Fruit fly (Drosophila melanogaster) whole organism, wandering third instar larva: ENCODE measurements around the gene CG17404.

Experiments
- Abd-B ChIP-seq: fragments of >200 bp; optimal IDR thresholded peaks from 2 replicates; lab custom pipeline; 2017; ENCODE audit warnings: missing biosample characterization, missing genetic modification characterization
- CG32264 ChIP-seq: fragments of 200-800 bp; sonication (Bioruptor generic); optimal IDR thresholded peaks from 2 replicates; lab custom pipeline; 2016; ENCODE audit warnings: missing biosample characterization, missing genetic modification characterization
- Dfd ChIP-seq: fragments of >200 bp; optimal IDR thresholded peaks from 2 replicates; lab custom pipeline; 2017; ENCODE audit warnings: missing biosample characterization, missing genetic modification characterization
- Dif ChIP-seq: fragments of 200-275, 200-300 bp; sonication (Bioruptor generic); optimal IDR thresholded peaks from 2 replicates; lab custom pipeline; 2018; ENCODE audit warnings: missing biosample characterization, missing genetic modification characterization; ENCODE audit not compliant: partially characterized antibody
- GATAd ChIP-seq: sonication (Bioruptor generic); optimal IDR thresholded peaks from 2 replicates; lab custom pipeline; 2016; ENCODE audit warnings: missing biosample characterization, missing genetic modification characterization
- HLH106 ChIP-seq: fragments of 200-800 bp; optimal IDR thresholded peaks from 3 replicates; lab custom pipeline; 2019; ENCODE audit warnings: missing biosample characterization, mild to moderate bottlenecking, missing genetic modification characterization, moderate library complexity
- Hnf4 ChIP-seq: fragments of 200-800 bp; sonication (Bioruptor generic); optimal IDR thresholded peaks from 2 replicates; lab custom pipeline; 2016; ENCODE audit warnings: missing biosample characterization, mild to moderate bottlenecking, missing genetic modification characterization
- Hr78 ChIP-seq: fragments of >200 bp; optimal IDR thresholded peaks from 2 replicates; lab custom pipeline; 2017; ENCODE audit warnings: missing biosample characterization, missing genetic modification characterization
- Hr83 ChIP-seq: fragments of 200-300 bp; sonication (Bioruptor generic); optimal IDR thresholded peaks from 2 replicates; lab custom pipeline; 2016; ENCODE audit warnings: missing biosample characterization, mild to moderate bottlenecking, missing genetic modification characterization, moderate library complexity; ENCODE audit not compliant: poor library complexity, severe bottlenecking
- Jra ChIP-seq: sonication (Bioruptor generic); optimal IDR thresholded peaks from 2 replicates; lab custom pipeline; 2016; ENCODE audit warnings: missing biosample characterization, missing genetic modification characterization
- Mio ChIP-seq: sonication (Bioruptor generic); optimal IDR thresholded peaks from 2 replicates; lab custom pipeline; 2016; ENCODE audit warnings: missing biosample characterization, missing genetic modification characterization
- Myc ChIP-seq: fragments of >200 bp; optimal IDR thresholded peaks from 2 replicates; lab custom pipeline; 2017
- N ChIP-seq: fragments of >200 bp; optimal IDR thresholded peaks from 2 replicates; lab custom pipeline; 2018; ENCODE audit warnings: missing biosample characterization, missing external identifiers, missing genetic modification characterization
- OdsH ChIP-seq: fragments of 200-800 bp; sonication (Bioruptor generic); optimal IDR thresholded peaks from 2 replicates; lab custom pipeline; 2016; ENCODE audit warnings: missing biosample characterization, mild to moderate bottlenecking, missing genetic modification characterization
- Rel ChIP-seq, 2 experiments: fragments of 200-800 bp; sonication (Bioruptor generic) in 1 of 2; optimal IDR thresholded peaks; 2 replicates in 1 of 2; 3 replicates in 1 of 2; lab custom pipeline; 2016 to 2019; ENCODE audit warnings: mild to moderate bottlenecking in 2 of 2, missing biosample characterization in 2 of 2, missing genetic modification characterization in 2 of 2, moderate library complexity in 1 of 2
- Sp1 ChIP-seq: fragments of 200-800 bp; sonication (Bioruptor generic); optimal IDR thresholded peaks from 3 replicates; lab custom pipeline; 2019; ENCODE audit warnings: missing biosample characterization, mild to moderate bottlenecking, missing genetic modification characterization, moderate library complexity
- Vsx2 ChIP-seq: fragments of 200-300, 225-300 bp; sonication (Bioruptor generic); optimal IDR thresholded peaks from 2 replicates; lab custom pipeline; 2018; ENCODE audit warnings: missing biosample characterization, missing genetic modification characterization; ENCODE audit not compliant: partially characterized antibody
- brk ChIP-seq: fragments of 200-800 bp; sonication (Bioruptor generic); optimal IDR thresholded peaks from 2 replicates; lab custom pipeline; 2016; ENCODE audit warnings: missing biosample characterization, mild to moderate bottlenecking, missing genetic modification characterization
- dl ChIP-seq, 2 experiments: fragments of 175-275, 200-275 bp in 1 of 2; fragments of 200-275 bp in 1 of 2; sonication (Bioruptor generic); optimal IDR thresholded peaks; lab custom pipeline; 2018; ENCODE audit warnings: mild to moderate bottlenecking in 2 of 2, missing biosample characterization in 2 of 2, missing genetic modification characterization in 2 of 2, moderate library complexity in 2 of 2; ENCODE audit not compliant: partially characterized antibody in 2 of 2, insufficient read depth in 1 of 2
- dmrt93B ChIP-seq: fragments of 200-800 bp; sonication (Bioruptor generic); optimal IDR thresholded peaks from 2 replicates; lab custom pipeline; 2018; ENCODE audit warnings: missing biosample characterization, mild to moderate bottlenecking, missing genetic modification characterization
- ey ChIP-seq: fragments of 200-800 bp; sonication (Bioruptor generic); optimal IDR thresholded peaks from 2 replicates; lab custom pipeline; 2016; ENCODE audit warnings: missing biosample characterization, missing genetic modification characterization
- foxo ChIP-seq, 2 experiments: fragments of 200-800 bp; sonication (Bioruptor generic); optimal IDR thresholded peaks; 2 replicates in 1 of 2; 3 replicates in 1 of 2; lab custom pipeline; 2016 to 2017; ENCODE audit warnings: missing biosample characterization in 2 of 2, missing genetic modification characterization in 2 of 2
- fru ChIP-seq: fragments of 200-800 bp; sonication (Bioruptor generic); optimal IDR thresholded peaks from 3 replicates; lab custom pipeline; 2016; ENCODE audit warnings: missing biosample characterization, mild to moderate bottlenecking, missing genetic modification characterization
- h ChIP-seq: fragments of 200-800 bp; sonication (Bioruptor generic); optimal IDR thresholded peaks from 3 replicates; lab custom pipeline; 2016; ENCODE audit warnings: missing biosample characterization, mild to moderate bottlenecking, missing genetic modification characterization
- psq ChIP-seq: fragments of 200-800 bp; sonication (Bioruptor generic); optimal IDR thresholded peaks from 3 replicates; lab custom pipeline; 2017; ENCODE audit warnings: missing biosample characterization, mild to moderate bottlenecking, missing genetic modification characterization, moderate library complexity
- tai ChIP-seq: sonication (Bioruptor generic); optimal IDR thresholded peaks from 2 replicates; lab custom pipeline; 2016; ENCODE audit warnings: missing biosample characterization, missing genetic modification characterization
- woc ChIP-seq: sonication (Bioruptor generic); optimal IDR thresholded peaks from 2 replicates; lab custom pipeline; 2016; ENCODE audit warnings: missing biosample characterization, mild to moderate bottlenecking, missing genetic modification characterization

The CG17404 gene

DNA sequence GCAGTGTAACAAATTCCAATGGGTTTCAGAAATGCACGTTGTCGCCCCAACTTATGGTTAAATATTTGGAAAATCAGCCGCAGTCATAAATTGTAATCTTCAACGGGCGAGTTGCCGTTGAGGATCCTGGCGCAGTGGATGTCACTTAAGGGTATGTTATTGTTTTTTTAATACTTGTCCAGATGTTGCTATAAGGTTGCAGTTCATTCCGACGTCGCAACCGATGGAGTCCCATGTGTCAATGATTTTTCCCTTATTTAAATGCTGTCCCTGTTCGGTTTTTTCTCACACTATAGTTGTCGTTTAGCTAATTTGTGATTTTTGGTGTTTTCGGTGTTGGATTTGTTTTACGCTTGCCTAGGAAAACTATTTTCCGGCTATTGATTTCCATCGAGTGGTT is 26.7 kb upstream of the CG17404 start:
- no peak for TF ChIP-seq tai (GFP tag; lab: Kevin White, UChicago)
- no peak for TF ChIP-seq woc (GFP tag; lab: Kevin White, UChicago)
- no peak for TF ChIP-seq OdsH
- no peak for TF ChIP-seq dmrt93B (GFP tag; lab: Kevin White, UChicago)
- TF ChIP-seq CG32264: no peak
- no peak for TF ChIP-seq N (GFP tag; lab: Kevin White, UChicago)
- no peak for TF ChIP-seq Hr83 (GFP tag; lab: Kevin White, UChicago)
- TF ChIP-seq Dif (GFP tag; lab: Kevin White, UChicago): no peak
- TF ChIP-seq, all 38 proteins: peak for 0

DNA sequence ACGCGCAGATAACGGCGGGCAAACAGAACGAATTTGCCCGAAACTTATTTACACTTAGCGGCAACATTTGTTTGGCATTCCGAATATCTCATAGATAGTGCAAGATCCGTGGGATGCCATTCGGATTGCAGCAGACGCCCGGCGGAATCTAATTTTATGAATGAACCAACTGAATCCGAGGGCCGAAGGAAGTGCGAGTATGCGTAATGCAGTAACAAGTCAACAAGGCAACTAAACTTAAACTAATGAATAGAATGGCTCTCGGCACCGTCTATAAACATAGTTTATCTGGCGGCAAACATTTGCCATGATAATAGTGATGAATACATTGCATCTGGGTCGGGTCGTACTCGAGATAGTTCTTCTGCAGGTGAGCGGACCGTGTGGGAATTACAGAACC is 25.4 kb upstream of the CG17404 start:
- TF ChIP-seq brk (GFP tag; lab: Kevin White, UChicago): no peak
- no peak for TF ChIP-seq Mio
- TF ChIP-seq GATAd (GFP tag; lab: Kevin White, UChicago): no peak
- TF ChIP-seq ey (GFP tag; lab: Kevin White, UChicago): no peak
- no peak for TF ChIP-seq Sp1 (GFP tag; lab: Kevin White, UChicago)
- no peak for TF ChIP-seq Dif (GFP tag; lab: Kevin White, UChicago)
- TF ChIP-seq OdsH: no peak
- TF ChIP-seq Dfd (GFP tag; lab: Kevin White, UChicago): no peak
- no peak for TF ChIP-seq dmrt93B (GFP tag; lab: Kevin White, UChicago)

DNA sequence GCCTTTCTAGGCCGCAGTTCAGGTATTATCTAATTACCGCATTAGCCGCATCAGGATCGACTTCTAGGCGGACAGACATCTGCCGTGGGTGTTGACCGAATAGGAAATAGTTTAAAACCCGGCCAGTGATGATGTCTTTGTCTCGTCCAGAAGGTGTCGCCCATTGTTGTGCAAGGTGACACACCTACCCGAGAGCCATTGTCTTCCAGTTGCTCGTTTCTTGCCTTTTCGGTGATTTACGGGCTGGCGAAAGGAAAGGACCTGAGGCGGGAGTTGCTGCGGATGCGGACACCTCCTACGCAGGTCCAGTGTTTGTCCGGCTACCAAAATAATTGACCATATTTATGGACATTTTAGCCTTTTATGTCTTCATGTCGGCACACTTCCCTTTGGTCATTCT is 23.4 kb upstream of the CG17404 start:
- TF ChIP-seq tai (GFP tag; lab: Kevin White, UChicago) (no peak), Jra (GFP tag; lab: Kevin White, UChicago) (no peak), HLH106 (tag; lab: Kevin White, UChicago) (no peak), fru (no peak), h (GFP tag; lab: Kevin White, UChicago) (no peak), woc (GFP tag; lab: Kevin White, UChicago) (no peak)

DNA sequence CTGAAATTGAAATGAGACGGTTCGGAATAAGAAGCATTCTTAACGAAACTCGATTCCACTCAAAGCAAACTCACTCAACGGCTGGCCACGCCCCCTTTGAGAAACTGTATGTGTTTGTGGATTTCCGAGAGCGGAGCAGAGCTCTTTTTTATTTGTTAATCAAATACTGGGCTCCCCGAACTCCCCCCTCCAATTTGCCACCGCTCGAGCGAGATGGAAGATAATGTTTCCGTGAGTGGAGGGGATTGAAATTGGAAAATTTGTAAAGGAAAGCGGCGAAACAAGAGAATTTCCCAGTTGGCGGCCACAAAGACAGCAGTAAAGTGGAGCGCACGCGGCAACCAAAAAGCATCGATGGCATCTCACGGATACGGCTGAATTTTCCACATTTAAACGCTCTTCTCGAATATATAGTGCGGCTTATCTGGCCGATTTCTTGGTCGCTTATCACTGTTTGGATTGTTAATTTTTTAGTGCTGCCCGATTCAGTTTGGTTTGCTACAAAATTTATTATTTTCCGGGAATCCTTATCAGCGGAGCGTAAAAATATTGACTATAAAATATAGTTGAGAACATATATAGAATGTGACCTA is 19.7 kb upstream of the CG17404 start:
- peak; percentile 4 for TF ChIP-seq Dif (GFP tag; lab: Kevin White, UChicago)
- TF ChIP-seq dl (GFP tag; optimal IDR thresholded peaks at IDR 0.05; lab: Kevin White, UChicago; ENCODE audit: insufficient read depth in 1 of 2, partially characterized antibody in 2 of 2): peak in 1 of 2 experiments; percentile 41
- TF ChIP-seq Vsx2 (GFP tag; lab: Kevin White, UChicago): no peak

DNA sequence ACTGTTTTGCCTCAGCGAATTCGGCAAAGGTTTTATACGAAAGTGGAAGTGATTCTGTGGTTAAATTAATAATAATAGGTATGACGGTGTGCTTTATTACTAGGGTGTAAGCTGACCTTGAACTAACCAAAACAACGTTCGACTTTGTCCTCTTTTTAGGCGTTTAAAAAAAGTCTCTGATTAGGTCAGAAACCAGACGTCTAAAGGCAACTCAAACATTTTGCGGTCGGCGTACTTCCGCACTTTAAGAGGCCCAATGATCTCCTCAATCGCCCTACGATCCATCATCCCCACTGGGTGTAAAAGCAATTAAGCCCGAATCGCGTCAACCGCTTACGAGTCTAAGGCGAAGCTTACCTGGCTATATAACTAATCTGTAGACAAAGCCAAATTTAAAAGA is 14.3 kb upstream of the CG17404 start, which contains the start of gene Cyp313a3:
Gene Cyp313a3 (minus strand): TSS at position 101 of the 400 bp plus-strand sequence.
- no peak for TF ChIP-seq fru
- TF ChIP-seq HLH106 (tag; lab: Kevin White, UChicago): no peak
- no peak for TF ChIP-seq dl (GFP tag; optimal IDR thresholded peaks at IDR 0.05; lab: Kevin White, UChicago; ENCODE audit: insufficient read depth in 1 of 2, partially characterized antibody in 2 of 2)
- no peak for TF ChIP-seq Hr78 (GFP tag; lab: Kevin White, UChicago)
- TF ChIP-seq h (GFP tag; lab: Kevin White, UChicago): no peak
- TF ChIP-seq Myc (lab: Kevin White, UChicago): no peak
- TF ChIP-seq Dfd (GFP tag; lab: Kevin White, UChicago): no peak
- no peak for TF ChIP-seq Mio
- TF ChIP-seq ey (GFP tag; lab: Kevin White, UChicago): no peak
- TF ChIP-seq woc (GFP tag; lab: Kevin White, UChicago): no peak
- TF ChIP-seq tai (GFP tag; lab: Kevin White, UChicago): no peak
- TF ChIP-seq Abd-B (GFP tag; lab: Kevin White, UChicago): no peak
- TF ChIP-seq Hr83 (GFP tag; lab: Kevin White, UChicago): no peak
- no peak for TF ChIP-seq CG32264
- TF ChIP-seq Rel (GFP tag; optimal IDR thresholded peaks at IDR 0.05; lab: Kevin White, UChicago): no peak
- TF ChIP-seq Rel (tag; optimal IDR thresholded peaks at IDR 0.05; lab: Kevin White, UChicago): no peak
- TF ChIP-seq foxo (GFP tag; optimal IDR thresholded peaks at IDR 0.05; lab: Kevin White, UChicago): no peak
- TF ChIP-seq psq (GFP tag; lab: Kevin White, UChicago): no peak
- TF ChIP-seq Hnf4 (GFP tag; lab: Kevin White, UChicago): no peak
